Fruit fly (Drosophila melanogaster) whole organism, pupa: ENCODE measurements around the gene lectin-24A.

Source experiments
- CG10348 ChIP-seq: fragments of 200-800 bp; sonication (Bioruptor generic); IDR thresholded peaks from 2 replicates; pipeline ENCODE4 v1.3.6; 2022; ENCODE audit warnings: missing biosample characterization, missing genetic modification characterization
- CG12605 ChIP-seq: fragments of 200-800 bp; sonication (Bioruptor generic); IDR thresholded peaks from 2 replicates; pipeline ENCODE4 v1.3.6; 2022; ENCODE audit warnings: missing biosample characterization, missing genetic modification characterization
- CG13204 ChIP-seq: fragments of 200-800 bp; sonication (Bioruptor generic); optimal IDR thresholded peaks from 2 replicates; lab custom pipeline; 2018; ENCODE audit warnings: missing biosample characterization, mild to moderate bottlenecking, missing genetic modification characterization, moderate library complexity
- CG14655 ChIP-seq: fragments of 200-800 bp; sonication (Bioruptor generic); optimal IDR thresholded peaks from 3 replicates; lab custom pipeline; 2017; ENCODE audit warnings: mild to moderate bottlenecking, missing biosample characterization, missing genetic modification reagents, missing genetic modification characterization
- CG17806 ChIP-seq: fragments of 200-800 bp; sonication (Bioruptor generic); optimal IDR thresholded peaks from 2 replicates; lab custom pipeline; 2018; ENCODE audit warnings: missing biosample characterization, mild to moderate bottlenecking, missing genetic modification characterization, moderate library complexity
- CG32121 ChIP-seq: fragments of 200-800 bp; sonication (Bioruptor generic); IDR thresholded peaks from 2 replicates; pipeline ENCODE4 v1.3.6; 2022; ENCODE audit warnings: missing biosample characterization, missing genetic modification characterization
- CG4496 ChIP-seq: fragments of 200-800 bp; sonication (Bioruptor generic); IDR thresholded peaks from 3 replicates; pipeline ENCODE4 v1.3.6; 2022; ENCODE audit warnings: missing biosample characterization, missing genetic modification characterization
- CG8159 ChIP-seq: fragments of 200-800 bp; sonication (Bioruptor generic); optimal IDR thresholded peaks from 3 replicates; lab custom pipeline; 2018; ENCODE audit warnings: missing biosample characterization, mild to moderate bottlenecking, missing genetic modification characterization, moderate library complexity
- CG8301 ChIP-seq: fragments of 200-800 bp; sonication (Bioruptor generic); optimal IDR thresholded peaks from 2 replicates; lab custom pipeline; 2018; ENCODE audit warnings: missing biosample characterization, mild to moderate bottlenecking, missing genetic modification characterization
- CG9948 ChIP-seq: fragments of 200-800 bp; sonication (Bioruptor generic); optimal IDR thresholded peaks from 2 replicates; lab custom pipeline; 2018; ENCODE audit warnings: missing biosample characterization, mild to moderate bottlenecking, missing genetic modification characterization, moderate library complexity
- D1 ChIP-seq: fragments of 200-800 bp; sonication (Bioruptor generic); optimal IDR thresholded peaks from 2 replicates; lab custom pipeline; 2018; ENCODE audit warnings: missing biosample characterization, mild to moderate bottlenecking, missing genetic modification characterization, moderate library complexity
- EcR ChIP-seq: fragments of 200-800 bp; sonication (Bioruptor generic); optimal IDR thresholded peaks from 3 replicates; lab custom pipeline; 2019; ENCODE audit warnings: missing biosample characterization, missing genetic modification characterization, mild to moderate bottlenecking, moderate library complexity, missing genetic modification reagents
- Ets98B ChIP-seq: fragments of 200-800 bp; sonication (Bioruptor generic); IDR thresholded peaks from 2 replicates; pipeline ENCODE4 v1.3.6; 2022; ENCODE audit warnings: missing biosample characterization, missing genetic modification characterization
- Pif1A ChIP-seq: fragments of 200-800 bp; sonication (Bioruptor generic); optimal IDR thresholded peaks from 3 replicates; lab custom pipeline; 2016; ENCODE audit warnings: missing biosample characterization, missing genetic modification characterization
- Pif1B ChIP-seq: fragments of 200-800 bp; sonication (Bioruptor generic); optimal IDR thresholded peaks from 3 replicates; lab custom pipeline; 2016; ENCODE audit warnings: missing biosample characterization, missing genetic modification characterization
- Snoo ChIP-seq: fragments of 200-800 bp; sonication (Bioruptor generic); optimal IDR thresholded peaks from 3 replicates; lab custom pipeline; 2017; ENCODE audit warnings: missing biosample characterization, mild to moderate bottlenecking, missing genetic modification characterization, inconsistent platforms
- fd96Ca ChIP-seq: fragments of 200-800 bp; sonication (Bioruptor generic); IDR thresholded peaks from 3 replicates; pipeline ENCODE4 v1.3.6; 2022; ENCODE audit warnings: missing biosample characterization, missing genetic modification characterization
- gl ChIP-seq: fragments of 200-800 bp; sonication (Bioruptor generic); optimal IDR thresholded peaks from 2 replicates; lab custom pipeline; 2018; ENCODE audit warnings: missing biosample characterization, mild to moderate bottlenecking, missing genetic modification characterization
- rn ChIP-seq: fragments of 200-800 bp; sonication (Bioruptor generic); IDR thresholded peaks from 2 replicates; pipeline ENCODE4 v1.3.6; 2022; ENCODE audit warnings: missing biosample characterization, missing genetic modification characterization

The lectin-24A gene

dm6 chr2L:3669034-3669433 is 48.5 kb downstream of the lectin-24A start, which contains the start of gene Sfp24Bd:
Sfp24Bd (minus strand) TSS chr2L:3669134.
- TF ChIP-seq CG32121 (GFP tag; lab: Robert Waterston, UW) (no peak), CG8301 (tag; lab: Kevin White, UChicago) (no peak), CG17806 (tag; lab: Kevin White, UChicago) (no peak), CG13204 (GFP tag; lab: Kevin White, UChicago) (no peak), CG4496 (GFP tag; lab: Robert Waterston, UW) (no peak), Pif1A (no peak), gl (tag; lab: Kevin White, UChicago) (no peak), Snoo (no peak), CG12605 (GFP tag; lab: Robert Waterston, UW) (no peak), CG14655 (GFP tag; lab: Kevin White, UChicago) (no peak), D1 (no peak), fd96Ca (GFP tag; lab: Robert Waterston, UW) (no peak), Pif1B (no peak), EcR (GFP tag; lab: Kevin White, UChicago) (no peak), CG8159 (no peak), CG10348 (GFP tag; lab: Robert Waterston, UW) (no peak), Ets98B (GFP tag; lab: Robert Waterston, UW) (no peak), rn (GFP tag; lab: Robert Waterston, UW) (no peak), CG9948 (no peak)
- TF ChIP-seq, all 21 proteins: peak for 0

DNA sequence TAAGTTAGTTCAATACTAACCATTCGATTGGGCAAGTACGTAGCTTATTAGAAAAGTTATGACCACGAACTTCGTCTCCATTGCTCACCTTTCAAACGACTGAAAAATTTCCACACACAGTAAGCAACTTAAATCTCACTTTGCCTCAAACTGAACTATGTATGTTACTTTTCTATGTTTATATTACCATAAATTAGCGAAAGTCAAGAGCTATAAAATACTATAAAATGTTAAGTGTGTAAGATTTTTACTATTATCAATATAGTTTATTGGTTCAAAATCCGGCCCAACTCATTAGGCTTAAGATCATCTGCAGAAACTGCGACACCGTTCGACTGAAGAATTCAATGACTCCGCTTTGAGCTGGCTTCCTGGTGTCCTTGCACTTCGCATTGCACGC is 49.1 kb downstream of the lectin-24A start, which contains the start of gene Sfp24Ba:
Sfp24Ba (minus strand) TSS at position 101 of the 400 bp plus-strand sequence.
- no peak for TF ChIP-seq rn (GFP tag; lab: Robert Waterston, UW)
- no peak for TF ChIP-seq CG10348 (GFP tag; lab: Robert Waterston, UW)
- TF ChIP-seq EcR (GFP tag; lab: Kevin White, UChicago), result no peak
- no peak for TF ChIP-seq CG9948
- no peak for TF ChIP-seq Pif1B
- no peak for TF ChIP-seq Snoo
- TF ChIP-seq fd96Ca (GFP tag; lab: Robert Waterston, UW), result no peak
- no peak for TF ChIP-seq CG4496 (GFP tag; lab: Robert Waterston, UW)
- TF ChIP-seq Pif1A, result no peak
- TF ChIP-seq CG8159, result no peak
- TF ChIP-seq, all 21 proteins: peak for 0
